Worm (Caenorhabditis elegans): ENCODE measurements around the gene srj-18.

srj-18 gene

DNA sequence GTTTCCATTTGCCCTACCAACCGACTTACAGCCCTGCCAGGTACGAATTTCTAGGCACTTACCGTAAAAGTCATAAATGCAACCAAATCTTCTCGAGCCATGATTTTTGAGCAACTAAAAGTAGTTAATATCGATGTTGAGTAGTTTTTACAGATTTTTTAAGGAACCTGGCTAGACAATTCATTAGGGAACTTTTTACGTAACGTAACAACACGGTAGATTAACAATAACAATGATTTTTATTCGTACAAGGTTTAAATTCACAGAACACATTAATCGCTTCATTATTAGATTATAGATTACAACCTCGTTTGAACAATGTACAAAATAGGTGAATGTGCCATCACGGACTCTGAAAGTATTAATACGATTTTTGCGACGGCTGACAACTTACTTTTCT lies 21.1 kb upstream of the srj-18 start, which contains the start of gene srx-26:
Gene srx-26, minus strand, starts transcription at position 101 of the 400 bp plus-strand sequence.
- TF ChIP-seq nhr-12 (tag; optimal IDR thresholded peaks at IDR 0.05) (no peak), elt-3 (tag; optimal IDR thresholded peaks at IDR 0.05) (no peak), ham-2 (GFP tag; optimal IDR thresholded peaks at IDR 0.05) (no peak), unc-120 (tag; optimal IDR thresholded peaks at IDR 0.05; ENCODE audit: poor library complexity, severe bottlenecking) (no peak), nhr-237 (tag; optimal IDR thresholded peaks at IDR 0.05) (no peak), drap-1 (GFP tag; optimal IDR thresholded peaks at IDR 0.05) (no peak), mls-2 (tag; optimal IDR thresholded peaks at IDR 0.05) (no peak), sem-2 (GFP tag; optimal IDR thresholded peaks at IDR 0.05) (no peak), unc-62 (GFP tag; optimal IDR thresholded peaks at IDR 0.05) (no peak), M03D4.4 (tag; optimal IDR thresholded peaks at IDR 0.05) (no peak), ceh-39 (tag; optimal IDR thresholded peaks at IDR 0.05) (no peak), cnd-1 (tag; optimal IDR thresholded peaks at IDR 0.05) (no peak), hlh-1 (tag; optimal IDR thresholded peaks at IDR 0.05) (no peak), lsy-2 (tag; optimal IDR thresholded peaks at IDR 0.05) (no peak), ztf-11 (tag; optimal IDR thresholded peaks at IDR 0.05) (no peak), mep-1 (tag; optimal IDR thresholded peaks at IDR 0.05) (no peak), tbx-8 (GFP tag; optimal IDR thresholded peaks at IDR 0.05) (no peak), pha-4 (tag; optimal IDR thresholded peaks at IDR 0.05) (no peak)

DNA sequence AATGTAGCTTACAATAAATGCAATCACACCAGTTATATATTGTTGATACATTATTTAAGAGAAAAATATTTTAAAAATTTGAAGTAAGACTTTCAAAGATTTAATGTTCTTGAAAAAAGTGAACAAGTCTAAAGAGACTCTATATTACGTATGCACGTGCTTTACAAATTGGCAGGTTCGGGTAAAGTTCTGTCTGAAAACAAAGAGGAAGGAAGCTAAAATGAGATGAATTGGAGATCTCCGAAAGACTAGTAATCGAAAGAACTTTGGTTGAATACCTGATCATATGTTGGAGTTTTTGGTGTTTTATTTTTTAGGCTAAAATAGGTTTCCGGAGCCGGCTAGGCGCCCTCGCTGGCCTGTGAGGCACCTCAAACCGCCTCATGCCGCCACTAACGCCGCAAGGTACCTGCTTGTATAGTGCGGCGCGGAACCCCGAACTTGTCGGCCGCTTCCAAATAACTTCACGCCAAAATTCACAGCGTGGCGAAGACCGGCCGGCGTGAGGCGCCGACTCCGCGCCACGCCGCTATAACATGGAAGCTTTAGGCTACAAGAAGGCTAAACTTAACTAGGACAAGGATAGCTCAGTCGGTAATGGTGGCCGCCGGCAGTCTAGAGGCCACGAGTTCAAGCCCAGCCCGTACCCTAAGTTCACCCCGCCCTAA lies 16.8 kb upstream of the srj-18 start, which contains the start of gene srx-28:
Gene srx-28, minus strand, starts transcription at position 51 of the 668 bp plus-strand sequence.
- TF ChIP-seq lin-13 (tag; optimal IDR thresholded peaks at IDR 0.05) = no peak

DNA sequence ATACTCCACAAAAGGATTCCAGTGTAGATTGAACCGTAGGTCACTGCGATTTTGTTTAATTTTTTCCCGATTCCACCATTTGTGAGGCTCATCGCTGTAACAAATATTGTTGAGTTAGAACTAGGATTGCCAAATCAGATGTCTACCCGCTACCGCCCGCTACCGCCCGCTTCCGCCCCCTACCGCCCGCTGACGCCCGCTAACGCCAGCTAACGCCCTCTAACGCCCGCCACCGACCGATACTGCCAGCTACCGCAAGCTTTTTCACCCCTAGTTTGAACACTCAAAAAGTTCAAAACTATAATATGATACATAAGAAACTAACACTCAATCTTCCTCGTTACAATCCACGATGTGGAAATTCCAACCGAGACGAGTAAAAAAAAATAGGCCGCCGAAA lies 15.7 kb upstream of the srj-18 start:
- TF ChIP-seq snpc-4 (tag; optimal IDR thresholded peaks at IDR 0.05) = no peak
- no peak for TF ChIP-seq tbx-8 (GFP tag; optimal IDR thresholded peaks at IDR 0.05)
- no peak for TF ChIP-seq elt-3 (tag; optimal IDR thresholded peaks at IDR 0.05)
- no peak for TF ChIP-seq pha-4 (tag; optimal IDR thresholded peaks at IDR 0.05)
- no peak for TF ChIP-seq drap-1 (GFP tag; optimal IDR thresholded peaks at IDR 0.05)
- no peak for TF ChIP-seq hlh-1 (tag; optimal IDR thresholded peaks at IDR 0.05)
- TF ChIP-seq ceh-83 (GFP tag; optimal IDR thresholded peaks at IDR 0.05) = no peak
- no peak for TF ChIP-seq ceh-39 (tag; optimal IDR thresholded peaks at IDR 0.05)
- no peak for TF ChIP-seq lsy-2 (tag; optimal IDR thresholded peaks at IDR 0.05)
- no peak for TF ChIP-seq blmp-1 (tag; optimal IDR thresholded peaks at IDR 0.05)
- no peak for TF ChIP-seq unc-62 (GFP tag; optimal IDR thresholded peaks at IDR 0.05)
- TF ChIP-seq ceh-43 (GFP tag; optimal IDR thresholded peaks at IDR 0.05) = no peak
- no peak for TF ChIP-seq ham-2 (GFP tag; optimal IDR thresholded peaks at IDR 0.05)
- TF ChIP-seq ztf-11 (tag; optimal IDR thresholded peaks at IDR 0.05) = no peak
- no peak for TF ChIP-seq M03D4.4 (tag; optimal IDR thresholded peaks at IDR 0.05)
- TF ChIP-seq unc-39 (tag; optimal IDR thresholded peaks at IDR 0.05) = no peak
- TF ChIP-seq nhr-2 (tag; optimal IDR thresholded peaks at IDR 0.05) = no peak

DNA sequence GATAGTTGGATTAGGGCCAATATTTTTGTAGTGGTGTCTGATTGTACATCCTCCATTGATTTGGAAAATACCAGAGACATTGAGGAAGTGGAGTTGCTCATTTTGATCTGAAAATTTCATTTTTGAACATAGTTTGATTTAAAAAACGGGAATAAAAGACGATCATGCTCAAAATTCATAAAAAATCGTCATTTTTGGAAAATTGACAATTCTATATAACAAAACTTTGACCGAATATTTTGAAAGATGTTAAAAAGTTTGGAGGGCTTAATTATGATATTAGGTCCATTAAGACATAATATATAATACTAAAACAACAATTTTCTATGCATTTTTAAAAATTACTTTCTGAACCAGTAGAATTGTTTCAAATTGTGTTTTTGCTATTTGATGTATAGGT lies 14.7 kb upstream of the srj-18 start, which contains the start of gene srg-58:
Gene srg-58, minus strand, starts transcription at position 101 of the 400 bp plus-strand sequence.
- TF ChIP-seq ztf-11 (tag; optimal IDR thresholded peaks at IDR 0.05) (no peak), blmp-1 (tag; optimal IDR thresholded peaks at IDR 0.05) (no peak), mep-1 (tag; optimal IDR thresholded peaks at IDR 0.05) (no peak), mls-2 (tag; optimal IDR thresholded peaks at IDR 0.05) (no peak), mab-5 (tag; optimal IDR thresholded peaks at IDR 0.05) (no peak), ces-1 (GFP tag; optimal IDR thresholded peaks at IDR 0.05) (no peak), sem-2 (GFP tag; optimal IDR thresholded peaks at IDR 0.05) (no peak), ceh-43 (GFP tag; optimal IDR thresholded peaks at IDR 0.05) (no peak), elt-1 (tag; optimal IDR thresholded peaks at IDR 0.05; ENCODE audit: borderline replicate concordance, insufficient read depth) (no peak), lsy-2 (tag; optimal IDR thresholded peaks at IDR 0.05) (no peak), pha-4 (tag; optimal IDR thresholded peaks at IDR 0.05) (no peak)

DNA sequence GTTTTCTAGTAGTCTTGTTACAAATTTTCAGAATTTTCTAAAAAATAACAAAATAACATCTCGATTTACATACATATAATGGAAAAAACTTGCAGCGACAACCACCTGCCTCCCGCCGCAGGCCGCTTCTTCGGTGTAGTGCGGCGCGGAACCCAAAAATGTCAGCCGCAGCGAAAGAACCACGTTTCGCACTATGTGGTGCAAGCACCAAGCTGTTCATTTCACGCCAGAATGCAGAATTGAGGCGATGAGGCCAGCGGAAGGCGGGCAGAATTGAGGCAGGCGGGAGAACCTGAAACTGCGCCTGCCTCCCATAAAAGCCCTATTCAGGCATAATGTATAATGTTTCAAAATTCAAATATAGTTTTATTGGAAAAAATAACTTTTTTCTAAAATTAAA lies 12.7 kb upstream of the srj-18 start:
- TF ChIP-seq zip-8 (tag; optimal IDR thresholded peaks at IDR 0.05) (no peak), ceh-39 (tag; optimal IDR thresholded peaks at IDR 0.05) (no peak), pha-4 (tag; optimal IDR thresholded peaks at IDR 0.05) (no peak), nhr-28 (tag; optimal IDR thresholded peaks at IDR 0.05) (no peak), unc-39 (tag; optimal IDR thresholded peaks at IDR 0.05) (no peak), blmp-1 (tag; optimal IDR thresholded peaks at IDR 0.05) (no peak), M03D4.4 (tag; optimal IDR thresholded peaks at IDR 0.05) (no peak), mab-5 (tag; optimal IDR thresholded peaks at IDR 0.05) (no peak), mep-1 (tag; optimal IDR thresholded peaks at IDR 0.05) (no peak)
